Fruit fly (Drosophila melanogaster) whole organism, adult: ENCODE measurements around the gene nAChRbeta2.

Source experiments
- CG11617 ChIP-seq: fragments of 200-800 bp; sonication (Bioruptor generic); optimal IDR thresholded peaks from 2 replicates; lab custom pipeline; 2017; ENCODE audit warnings: mild to moderate bottlenecking, missing biosample characterization, missing genetic modification reagents, missing genetic modification characterization
- CG14711 ChIP-seq: fragments of 200-800 bp; sonication (Bioruptor generic); optimal IDR thresholded peaks from 2 replicates; lab custom pipeline; 2018; ENCODE audit warnings: missing biosample characterization, mild to moderate bottlenecking, missing genetic modification characterization, moderate library complexity
- CG33017 ChIP-seq: fragments of 200-800 bp; sonication (Bioruptor generic); optimal IDR thresholded peaks from 2 replicates; lab custom pipeline; 2018; ENCODE audit warnings: missing biosample characterization, mild to moderate bottlenecking, missing genetic modification characterization, moderate library complexity
- CG7045 ChIP-seq: fragments of 200-800 bp; sonication (Bioruptor generic); optimal IDR thresholded peaks from 2 replicates; lab custom pipeline; 2017; ENCODE audit warnings: missing biosample characterization, mild to moderate bottlenecking, missing genetic modification characterization
- CG7101 ChIP-seq: fragments of 200-800 bp; sonication (Bioruptor generic); optimal IDR thresholded peaks from 2 replicates; lab custom pipeline; 2018; ENCODE audit warnings: missing biosample characterization, mild to moderate bottlenecking, missing genetic modification characterization, moderate library complexity
- Crg-1 ChIP-seq: fragments of 200-800 bp; sonication (Bioruptor generic); optimal IDR thresholded peaks from 2 replicates; lab custom pipeline; 2016; ENCODE audit warnings: missing biosample characterization, missing genetic modification characterization
- Hr96 ChIP-seq: fragments of 200-800 bp; sonication (Bioruptor generic); optimal IDR thresholded peaks from 2 replicates; lab custom pipeline; 2016; ENCODE audit warnings: missing biosample characterization, missing genetic modification characterization
- bab1 ChIP-seq: fragments of 200-800 bp; sonication (Bioruptor generic); optimal IDR thresholded peaks from 3 replicates; lab custom pipeline; 2019; ENCODE audit warnings: missing biosample characterization, mild to moderate bottlenecking, missing genetic modification characterization, moderate library complexity
- kay ChIP-seq: fragments of 200-800 bp; sonication (Bioruptor generic); peaks from one replicate; lab custom pipeline; 2016; ENCODE audit warnings: missing biosample characterization, missing genetic modification characterization, borderline replicate concordance
- ovo ChIP-seq: fragments of 200-800 bp; sonication (Bioruptor generic); optimal IDR thresholded peaks from 2 replicates; lab custom pipeline; 2016; ENCODE audit warnings: missing biosample characterization, missing genetic modification characterization
- pad ChIP-seq: fragments of 200-800 bp; sonication (Bioruptor generic); optimal IDR thresholded peaks from 3 replicates; lab custom pipeline; 2017; ENCODE audit warnings: missing biosample characterization, missing genetic modification characterization, mild to moderate bottlenecking, moderate library complexity, missing genetic modification reagents
- tj ChIP-seq: fragments of 200-800 bp; sonication (Bioruptor generic); optimal IDR thresholded peaks from 3 replicates; lab custom pipeline; 2017; ENCODE audit warnings: missing biosample characterization, mild to moderate bottlenecking, missing genetic modification characterization, moderate library complexity
- toe ChIP-seq: fragments of 200-800 bp; sonication (Bioruptor generic); optimal IDR thresholded peaks from 2 replicates; lab custom pipeline; 2016; ENCODE audit warnings: missing biosample characterization, missing genetic modification characterization

DNA sequence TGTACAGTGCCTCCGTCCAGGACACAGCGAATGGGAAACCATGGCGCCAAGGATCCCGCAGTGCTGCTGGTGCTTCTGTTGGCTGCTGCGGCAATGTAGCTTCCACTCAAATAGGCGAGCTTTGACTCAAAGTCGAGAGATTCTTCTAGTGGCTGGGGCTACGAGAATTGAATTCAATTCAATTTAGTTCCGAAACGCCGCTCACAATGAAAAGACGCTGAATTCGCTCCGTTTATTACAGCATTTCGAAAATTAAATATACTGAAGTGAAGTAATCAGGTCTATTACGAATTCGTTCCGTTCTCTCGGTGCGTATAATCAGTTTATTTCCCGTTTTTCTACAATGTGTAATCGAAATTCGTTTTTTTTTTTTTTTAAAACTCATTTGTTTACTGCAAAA lies 33.9 kb upstream of the nAChRbeta2 start:
- TF ChIP-seq CG14711 (tag; lab: Kevin White, UChicago), result no peak
- TF ChIP-seq tj (GFP tag; lab: Kevin White, UChicago), result no peak
- TF ChIP-seq ovo (GFP tag; lab: Kevin White, UChicago), result no peak
- TF ChIP-seq pad (GFP tag; lab: Kevin White, UChicago), result no peak
- TF ChIP-seq toe, result no peak
- no peak for TF ChIP-seq bab1 (GFP tag; lab: Kevin White, UChicago)
- no peak for TF ChIP-seq CG33017
- TF ChIP-seq CG7101 (tag; lab: Kevin White, UChicago), result no peak
- TF ChIP-seq CG7045 (GFP tag; lab: Kevin White, UChicago), result no peak
- TF ChIP-seq Crg-1 (GFP tag; lab: Kevin White, UChicago), result no peak
- TF ChIP-seq CG11617, result no peak
- TF ChIP-seq Hr96, result no peak
- TF ChIP-seq kay (GFP tag; lab: Kevin White, UChicago), result no peak
